Worm (Caenorhabditis elegans) whole organism, L3 larva: ENCODE data around the gene str-90.

Experiments used
- ZK546.5 ChIP-seq: sonication (generic microtip); optimal IDR thresholded peaks from 2 replicates; lab custom pipeline; 2017; ENCODE audit warnings: missing biosample characterization, missing genetic modification characterization
- aly-2 ChIP-seq: fragments of 150-350 bp; optimal IDR thresholded peaks from 2 replicates; lab custom pipeline; 2014; ENCODE audit warnings: missing biosample characterization, missing genetic modification characterization
- ama-1 ChIP-seq: fragments of 150-350 bp; optimal IDR thresholded peaks from 2 replicates; lab custom pipeline; 2018
- ceh-28 ChIP-seq: fragments of 150-350 bp; optimal IDR thresholded peaks from 2 replicates; lab custom pipeline; 2014; ENCODE audit warnings: missing biosample characterization, missing genetic modification reagents, missing genetic modification characterization
- ceh-82 ChIP-seq: fragments of 150-350 bp; optimal IDR thresholded peaks from 2 replicates; lab custom pipeline; 2014; ENCODE audit warnings: missing biosample characterization, missing genetic modification characterization
- ceh-9 ChIP-seq: sonication (generic microtip); optimal IDR thresholded peaks from 2 replicates; lab custom pipeline; 2018; ENCODE audit warnings: missing biosample characterization, missing genetic modification characterization
- egl-27 ChIP-seq: sonication (generic microtip); optimal IDR thresholded peaks from 4 replicates; lab custom pipeline; 2017; ENCODE audit warnings: missing biosample characterization, missing genetic modification reagents, missing genetic modification characterization
- egl-5 ChIP-seq: fragments of 150-350 bp; optimal IDR thresholded peaks from 2 replicates; lab custom pipeline; 2017; ENCODE audit warnings: missing biosample characterization, missing genetic modification reagents, missing genetic modification characterization, inconsistent platforms
- elt-2 ChIP-seq: sonication (generic microtip); optimal IDR thresholded peaks from 2 replicates; lab custom pipeline; 2016; ENCODE audit warnings: missing genetic modification reagents, mild to moderate bottlenecking, missing genetic modification characterization, missing compliant biosample characterization
- fkh-10 ChIP-seq: sonication (generic microtip); optimal IDR thresholded peaks from 2 replicates; lab custom pipeline; 2017; ENCODE audit warnings: missing biosample characterization, missing genetic modification reagents, missing genetic modification characterization
- fos-1 ChIP-seq: fragments of 150-350 bp; optimal IDR thresholded peaks from 2 replicates; lab custom pipeline; 2014; ENCODE audit warnings: missing biosample characterization, missing genetic modification characterization
- jun-1 ChIP-seq: fragments of 150-350 bp; optimal IDR thresholded peaks from 2 replicates; lab custom pipeline; 2014; ENCODE audit warnings: missing biosample characterization, missing genetic modification reagents, missing genetic modification characterization
- lin-39 ChIP-seq: fragments of 150-350 bp; optimal IDR thresholded peaks from 2 replicates; lab custom pipeline; 2018; ENCODE audit warnings: missing biosample characterization, missing genetic modification reagents, missing genetic modification characterization
- lsy-12 ChIP-seq: sonication (generic microtip); optimal IDR thresholded peaks from 2 replicates; lab custom pipeline; 2016; ENCODE audit warnings: mild to moderate bottlenecking, missing genetic modification characterization, missing compliant biosample characterization
- mml-1 ChIP-seq: fragments of 150-350 bp; sonication (generic microtip); optimal IDR thresholded peaks from 3 replicates; lab custom pipeline; 2014; ENCODE audit warnings: missing biosample characterization, missing genetic modification characterization
- nfya-1 ChIP-seq: sonication (generic microtip); optimal IDR thresholded peaks from 2 replicates; lab custom pipeline; 2017; ENCODE audit warnings: missing genetic modification characterization, mild to moderate bottlenecking, missing compliant biosample characterization, antibody characterized with exemption, moderate library complexity; ENCODE audit not compliant: insufficient read depth
- nhr-11 ChIP-seq: fragments of 150-350 bp; optimal IDR thresholded peaks from 2 replicates; lab custom pipeline; 2014; ENCODE audit warnings: missing biosample characterization, missing genetic modification characterization
- nhr-12 ChIP-seq: fragments of 150-350 bp; optimal IDR thresholded peaks from 2 replicates; lab custom pipeline; 2014; ENCODE audit warnings: missing biosample characterization, missing genetic modification characterization
- nhr-23 ChIP-seq: fragments of 150-350 bp; optimal IDR thresholded peaks from 2 replicates; lab custom pipeline; 2014; ENCODE audit warnings: missing biosample characterization, missing genetic modification reagents, missing genetic modification characterization
- nhr-25 ChIP-seq: sonication (generic microtip); optimal IDR thresholded peaks from 2 replicates; lab custom pipeline; 2017; ENCODE audit warnings: missing biosample characterization, missing genetic modification characterization
- nhr-28 ChIP-seq: fragments of 150-350 bp; optimal IDR thresholded peaks from 2 replicates; lab custom pipeline; 2014; ENCODE audit warnings: missing biosample characterization, missing genetic modification characterization
- nhr-43 ChIP-seq: sonication (generic microtip); optimal IDR thresholded peaks from 2 replicates; lab custom pipeline; 2016; ENCODE audit warnings: mild to moderate bottlenecking, missing genetic modification characterization, missing compliant biosample characterization; ENCODE audit not compliant: poor library complexity, severe bottlenecking
- nhr-67 ChIP-seq: fragments of 150-350 bp; optimal IDR thresholded peaks from 2 replicates; lab custom pipeline; 2014; ENCODE audit warnings: missing biosample characterization, missing genetic modification characterization
- nhr-76 ChIP-seq: fragments of 150-350 bp; sonication (generic microtip); optimal IDR thresholded peaks from 5 replicates; lab custom pipeline; 2014; ENCODE audit warnings: missing biosample characterization, missing genetic modification characterization
- nhr-77 ChIP-seq: fragments of 150-350 bp; optimal IDR thresholded peaks from 2 replicates; lab custom pipeline; 2014; ENCODE audit warnings: missing biosample characterization, missing genetic modification characterization
- pha-4 ChIP-seq: fragments of 150-350 bp; optimal IDR thresholded peaks from 2 replicates; lab custom pipeline; 2014; ENCODE audit warnings: missing biosample characterization, missing genetic modification reagents, missing genetic modification characterization
- pqm-1 ChIP-seq: fragments of 150-350 bp; optimal IDR thresholded peaks from 2 replicates; lab custom pipeline; 2017; ENCODE audit warnings: missing biosample characterization, missing genetic modification characterization, inconsistent platforms
- skn-1 ChIP-seq: fragments of 150-350 bp; optimal IDR thresholded peaks from 2 replicates; lab custom pipeline; 2014; ENCODE audit warnings: missing biosample characterization, missing genetic modification characterization
- snpc-4 ChIP-seq: fragments of 150-350 bp; optimal IDR thresholded peaks from 2 replicates; lab custom pipeline; 2014; ENCODE audit warnings: missing biosample characterization, missing genetic modification characterization
- tbx-2 ChIP-seq: sonication (generic microtip); optimal IDR thresholded peaks from 2 replicates; lab custom pipeline; 2016; ENCODE audit warnings: mild to moderate bottlenecking, missing genetic modification characterization, missing compliant biosample characterization
- unc-62 ChIP-seq: fragments of 150-350 bp; sonication (generic microtip); optimal IDR thresholded peaks from 4 replicates; lab custom pipeline; 2014; ENCODE audit warnings: missing biosample characterization, missing genetic modification reagents, missing genetic modification characterization
- zag-1 ChIP-seq: fragments of 150-350 bp; optimal IDR thresholded peaks from 2 replicates; lab custom pipeline; 2014; ENCODE audit warnings: missing biosample characterization, missing genetic modification characterization
- ztf-11 ChIP-seq: fragments of 150-350 bp; optimal IDR thresholded peaks from 2 replicates; lab custom pipeline; 2014; ENCODE audit warnings: missing biosample characterization, missing genetic modification characterization
- ztf-4 ChIP-seq: fragments of 150-350 bp; optimal IDR thresholded peaks from 2 replicates; lab custom pipeline; 2014; ENCODE audit warnings: missing biosample characterization, missing genetic modification characterization

str-90 gene

DNA sequence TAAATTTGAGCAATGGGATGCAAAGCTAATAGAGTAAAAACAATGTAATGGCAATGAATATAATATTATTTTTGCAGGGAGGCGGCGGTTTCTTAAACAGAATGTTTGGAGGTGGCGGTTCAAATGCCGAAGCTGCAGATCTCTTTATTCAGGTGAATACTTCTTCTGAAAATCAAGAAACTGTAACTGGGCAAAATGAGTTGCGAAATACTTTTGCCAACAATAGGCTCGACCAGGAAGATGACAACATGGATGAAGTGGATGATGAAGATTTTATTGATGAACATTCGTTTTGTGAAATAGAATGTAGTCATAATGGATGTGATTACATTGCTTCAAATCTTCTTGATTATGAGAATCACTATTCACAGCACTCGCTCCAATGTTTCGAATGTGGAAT lies 27.8 kb downstream of the str-90 start:
- TF ChIP-seq ZK546.5 (no peak), aly-2 (tag; lab: Kevin White, UChicago) (no peak), nhr-28 (tag; lab: Kevin White, UChicago) (no peak), unc-62 (GFP tag; lab: Kevin White, UChicago) (no peak), nhr-25 (tag; lab: Kevin White, UChicago) (no peak), fkh-10 (GFP tag; lab: Kevin White, UChicago) (no peak), ztf-11 (tag; lab: Kevin White, UChicago) (no peak), lsy-12 (tag; lab: Kevin White, UChicago) (no peak), nhr-43 (tag; lab: Kevin White, UChicago) (no peak), ztf-4 (no peak), egl-27 (tag; lab: Kevin White, UChicago) (no peak), skn-1 (no peak), nfya-1 (tag; lab: Kevin White, UChicago) (no peak), zag-1 (tag; lab: Kevin White, UChicago) (no peak), pha-4 (no peak), nhr-77 (tag; lab: Kevin White, UChicago) (no peak), fos-1 (tag; lab: Kevin White, UChicago) (no peak), nhr-23 (tag; lab: Kevin White, UChicago) (no peak)

ce11 chrV:8131628-8132027 lies 28.6 kb downstream of the str-90 start:
- TF ChIP-seq ama-1 (lab: Kevin White, UChicago) (peak; percentile 65), nhr-28 (tag; lab: Kevin White, UChicago) (no peak)

DNA sequence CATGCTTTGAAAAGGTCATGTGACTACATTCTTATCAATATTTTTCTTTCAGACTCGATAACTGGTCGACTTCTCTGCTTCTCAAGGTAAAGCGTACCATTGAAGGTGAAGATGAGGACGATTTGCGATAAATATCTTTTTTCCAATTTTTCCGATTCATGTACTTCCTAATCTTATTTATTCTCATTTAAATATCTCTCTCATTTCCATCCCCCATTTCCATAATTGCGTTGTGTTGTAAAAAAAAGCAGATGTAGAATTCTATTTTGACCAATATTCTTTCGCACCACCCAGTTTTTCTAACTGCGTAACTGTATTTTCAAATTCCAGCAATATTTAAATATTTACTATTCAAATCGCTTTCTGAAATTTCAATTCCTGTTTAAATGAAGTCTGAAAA lies 29.9 kb downstream of the str-90 start, which contains the start of gene D1014.4:
Gene D1014.4 (plus strand): TSS at position 301 of the 400 bp plus-strand sequence.
- TF ChIP-seq elt-2 (tag; lab: Kevin White, UChicago) (peak; percentile 34), nhr-76 (tag; lab: Kevin White, UChicago) (no peak), pha-4 (no peak)
- TF ChIP-seq, all 47 proteins: peak for 1

ce11 chrV:8143605-8144004 lies 40.5 kb downstream of the str-90 start, which contains the start of gene D1014.2:
TSS of gene D1014.2 (plus strand) at chrV:8143905.
- TF ChIP-seq elt-2 (tag; lab: Kevin White, UChicago), result no peak
- no peak for TF ChIP-seq nhr-67 (tag; lab: Kevin White, UChicago)
- no peak for TF ChIP-seq egl-5
- TF ChIP-seq ceh-28 (tag; lab: Kevin White, UChicago), result no peak
- no peak for TF ChIP-seq aly-2 (tag; lab: Kevin White, UChicago)
- TF ChIP-seq pqm-1 (tag; lab: Kevin White, UChicago), result no peak
- TF ChIP-seq jun-1 (tag; lab: Kevin White, UChicago), result no peak
- TF ChIP-seq ZK546.5, result no peak
- TF ChIP-seq egl-27 (tag; lab: Kevin White, UChicago), result no peak

DNA sequence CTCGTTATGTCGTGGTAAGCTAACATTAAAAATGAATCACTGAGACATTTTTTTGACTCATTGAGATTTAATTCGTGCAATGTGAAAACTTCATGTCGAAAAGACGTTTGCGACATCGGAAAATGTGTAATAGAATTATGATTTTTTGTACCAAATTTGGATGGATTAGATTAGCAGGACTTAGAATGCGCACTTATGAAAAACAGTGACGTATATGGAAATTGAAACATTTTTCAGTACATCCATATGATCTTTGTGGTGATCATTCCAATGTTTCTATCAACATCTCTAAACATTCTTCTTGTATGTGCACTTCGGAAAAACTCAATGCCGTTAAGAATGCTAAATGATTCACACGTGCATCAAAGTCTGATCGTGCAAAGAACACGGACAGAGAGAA lies 41.5 kb downstream of the str-90 start:
- no peak for TF ChIP-seq ztf-11 (tag; lab: Kevin White, UChicago)
- TF ChIP-seq ceh-82 (tag; lab: Kevin White, UChicago), result no peak
- no peak for TF ChIP-seq pha-4
- no peak for TF ChIP-seq mml-1 (tag; lab: Kevin White, UChicago)
- TF ChIP-seq elt-2 (tag; lab: Kevin White, UChicago), result no peak
- TF ChIP-seq nhr-12 (tag; lab: Kevin White, UChicago), result no peak
- no peak for TF ChIP-seq egl-27 (tag; lab: Kevin White, UChicago)
- no peak for TF ChIP-seq ceh-9 (tag; lab: Kevin White, UChicago)
- no peak for TF ChIP-seq ztf-4
- TF ChIP-seq nhr-67 (tag; lab: Kevin White, UChicago), result no peak
- TF ChIP-seq nhr-76 (tag; lab: Kevin White, UChicago), result no peak
- no peak for TF ChIP-seq nhr-11 (tag; lab: Kevin White, UChicago)
- TF ChIP-seq tbx-2 (tag; lab: Kevin White, UChicago), result no peak
- no peak for TF ChIP-seq lin-39 (tag; lab: Kevin White, UChicago)
- no peak for TF ChIP-seq fkh-10 (GFP tag; lab: Kevin White, UChicago)
- TF ChIP-seq snpc-4 (tag; lab: Kevin White, UChicago), result no peak
- no peak for TF ChIP-seq lsy-12 (tag; lab: Kevin White, UChicago)
- no peak for TF ChIP-seq zag-1 (tag; lab: Kevin White, UChicago)
- TF ChIP-seq, all 47 proteins: peak for 0
